Worm (Caenorhabditis elegans): ENCODE data around the gene npp-21.

- TF ChIP-seq ham-2 (GFP tag; optimal IDR thresholded peaks at IDR 0.05) (no peak), mep-1 (tag; optimal IDR thresholded peaks at IDR 0.05) (no peak), snpc-4 (tag; optimal IDR thresholded peaks at IDR 0.05) (no peak), nhr-76 (tag; optimal IDR thresholded peaks at IDR 0.05) (no peak), ztf-11 (tag; optimal IDR thresholded peaks at IDR 0.05) (no peak)
Measured at ce11 chrII:7574143-7574542, 25.3 kb upstream of the npp-21 start, which contains the start of gene F35D2.2.
